Fruit fly (Drosophila melanogaster): ENCODE data around the gene Drak.

The Drak gene

DNA sequence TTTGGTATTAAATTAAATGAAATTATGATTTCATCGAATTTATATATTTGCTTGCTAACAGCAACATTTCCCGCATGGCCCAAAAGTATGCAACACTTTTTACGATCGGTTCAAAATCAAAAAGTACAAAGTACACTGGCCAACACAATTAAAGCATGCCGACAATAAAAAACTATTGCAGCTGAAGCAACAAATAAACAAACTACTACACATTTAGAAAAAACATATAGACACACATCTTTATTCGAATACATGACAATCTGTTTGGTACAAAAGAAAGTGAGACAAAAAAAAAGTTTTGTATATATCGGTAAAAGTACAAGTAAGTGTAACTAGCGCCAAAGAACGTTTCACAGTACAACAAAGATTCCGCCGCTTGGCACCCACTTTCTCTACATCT, 62.1 kb downstream of the Drak start (continued):
- TF ChIP-seq Sox102F (GFP tag; optimal IDR thresholded peaks at IDR 0.05) (no peak), CG31388 (GFP tag; optimal IDR thresholded peaks at IDR 0.05) (no peak), sens-2 (GFP tag; IDR thresholded peaks at IDR 0.05) (no peak), Ptx1 (GFP tag; IDR thresholded peaks at IDR 0.05) (no peak), Adf1 (GFP tag; IDR thresholded peaks at IDR 0.05) (no peak), zfh1 (GFP tag; IDR thresholded peaks at IDR 0.05) (no peak), hb (GFP tag; IDR thresholded peaks at IDR 0.05; ENCODE audit: partially characterized antibody) (no peak), Scr (GFP tag; IDR thresholded peaks at IDR 0.05; ENCODE audit: partially characterized antibody) (no peak), ato (GFP tag; IDR thresholded peaks at IDR 0.05; ENCODE audit: partially characterized antibody) (no peak), Atf6 (GFP tag; IDR thresholded peaks at IDR 0.05) (peak; percentile 54; the same call in 1 of the 2 replicates), gsb (GFP tag; IDR thresholded peaks at IDR 0.05) (no peak), cg (GFP tag; optimal IDR thresholded peaks at IDR 0.05) (no peak), CG7963 (GFP tag; IDR thresholded peaks at IDR 0.05; ENCODE audit: partially characterized antibody) (no peak), E2f1 (GFP tag; IDR thresholded peaks at IDR 0.05) (no peak), eve (GFP tag; optimal IDR thresholded peaks at IDR 0.05) (peak in 1 of 2 experiments; percentile 39), en (GFP tag; optimal IDR thresholded peaks at IDR 0.05) (no peak), ftz-f1 (GFP tag; optimal IDR thresholded peaks at IDR 0.05) (no peak), CG17912 (GFP tag; optimal IDR thresholded peaks at IDR 0.05) (no peak), btn (GFP tag; optimal IDR thresholded peaks at IDR 0.05) (no peak), vfl (GFP tag; optimal IDR thresholded peaks at IDR 0.05) (no peak), HHEX (GFP tag; optimal IDR thresholded peaks at IDR 0.05) (no peak), CG11398 (GFP tag; optimal IDR thresholded peaks at IDR 0.05) (no peak), CG17829 (tag; optimal IDR thresholded peaks at IDR 0.05) (no peak), CG8089 (GFP tag; optimal IDR thresholded peaks at IDR 0.05) (no peak), Nf-YA (GFP tag; IDR thresholded peaks at IDR 0.05) (no peak), jing (GFP tag; optimal IDR thresholded peaks at IDR 0.05) (no peak), CG1832 (GFP tag; optimal IDR thresholded peaks at IDR 0.05) (no peak), CG12391 (tag; optimal IDR thresholded peaks at IDR 0.05) (peak; percentile 2), CG15269 (tag; optimal IDR thresholded peaks at IDR 0.05) (peak; percentile 24), CG17361 (GFP tag; IDR thresholded peaks at IDR 0.05) (no peak), Dbx (GFP tag; IDR thresholded peaks at IDR 0.05) (no peak; the same call in 2 of the 3 replicates), row (GFP tag; IDR thresholded peaks at IDR 0.05) (no peak), dysf (GFP tag; IDR thresholded peaks at IDR 0.05) (no peak), mld (GFP tag; IDR thresholded peaks at IDR 0.05; ENCODE audit: partially characterized antibody) (no peak), fd102C (GFP tag; optimal IDR thresholded peaks at IDR 0.05) (no peak), Atf3 (GFP tag; optimal IDR thresholded peaks at IDR 0.05) (no peak), HLH3B (GFP tag; IDR thresholded peaks at IDR 0.05) (0 out of 2 replicates have a peak, but pooled peaks have one; percentile 18), CG9437 (GFP tag; optimal IDR thresholded peaks at IDR 0.05) (no peak), Awh (GFP tag; IDR thresholded peaks at IDR 0.05) (no peak), Oli (tag; optimal IDR thresholded peaks at IDR 0.05) (no peak), CG9876 (GFP tag; optimal IDR thresholded peaks at IDR 0.05) (no peak), CG8924 (tag; optimal IDR thresholded peaks at IDR 0.05) (no peak), slou (GFP tag; optimal IDR thresholded peaks at IDR 0.05) (no peak), ac (GFP tag; optimal IDR thresholded peaks at IDR 0.05) (no peak), MTF-1 (GFP tag; optimal IDR thresholded peaks at IDR 0.05; ENCODE audit: borderline replicate concordance) (no peak), CG12299 (tag; optimal IDR thresholded peaks at IDR 0.05) (no peak), tgo (GFP tag; IDR thresholded peaks at IDR 0.05) (no peak), NfI (GFP tag; optimal IDR thresholded peaks at IDR 0.05) (no peak), croc (GFP tag; conservative IDR thresholded peaks at IDR 0.05) (no peak), Asciz (GFP tag; optimal IDR thresholded peaks at IDR 0.05) (no peak), run (tag; optimal IDR thresholded peaks at IDR 0.05) (no peak), stwl (tag; optimal IDR thresholded peaks at IDR 0.05) (peak; percentile 25)

All from whole organism, embryonic.